Fruit fly (Drosophila melanogaster): ENCODE measurements around the gene CG32554.

dm6 chrX:17830644-17831043 is 21.8 kb downstream of the CG32554 start, which contains the start of gene CG6398:
- no peak for TF ChIP-seq usp (GFP tag; optimal IDR thresholded peaks at IDR 0.05)
- no peak for TF ChIP-seq EcR (GFP tag; optimal IDR thresholded peaks at IDR 0.05)
- no peak for TF ChIP-seq psq (optimal IDR thresholded peaks at IDR 0.05)
- TF ChIP-seq pan (optimal IDR thresholded peaks at IDR 0.05) = no peak

All from whole organism.